Worm (Caenorhabditis elegans): ENCODE results near the gene K06B4.15.

Gene K06B4.15

DNA sequence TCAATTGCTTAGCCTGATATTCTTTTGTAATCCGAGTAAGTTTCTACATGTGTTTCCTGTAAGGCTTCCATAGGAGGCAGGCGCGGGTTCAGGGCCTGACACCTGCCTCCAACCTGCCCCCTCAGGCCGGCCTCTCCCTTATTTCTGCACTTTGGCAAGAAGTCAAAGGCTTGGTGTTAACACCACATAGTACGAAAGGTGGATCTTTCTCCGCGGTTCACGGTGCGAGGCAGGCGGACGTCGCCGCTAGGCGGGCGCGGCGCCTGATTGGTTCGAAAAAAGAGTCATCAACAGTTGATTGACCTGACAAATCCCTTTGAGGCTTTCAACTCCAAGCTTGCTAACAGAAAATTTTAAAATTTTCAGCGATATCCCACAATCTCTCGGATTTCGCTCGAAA lies 4.7 kb downstream of the K06B4.15 start:
- TF ChIP-seq lsy-2 (tag; optimal IDR thresholded peaks at IDR 0.05) (no peak), alr-1 (tag; optimal IDR thresholded peaks at IDR 0.05) (no peak), sma-9 (GFP tag; optimal IDR thresholded peaks at IDR 0.05) (no peak), sma-9 (tag; optimal IDR thresholded peaks at IDR 0.05) (no peak), unc-62 (GFP tag; optimal IDR thresholded peaks at IDR 0.05) (no peak), lin-13 (GFP tag; optimal IDR thresholded peaks at IDR 0.05) (no peak), nhr-10 (tag; optimal IDR thresholded peaks at IDR 0.05) (no peak), dmd-4 (tag; optimal IDR thresholded peaks at IDR 0.05) (no peak), lin-11 (tag; optimal IDR thresholded peaks at IDR 0.05) (no peak), peb-1 (tag; optimal IDR thresholded peaks at IDR 0.05) (no peak), gmeb-1 (tag; optimal IDR thresholded peaks at IDR 0.05) (no peak), skn-1 (tag; optimal IDR thresholded peaks at IDR 0.05) (no peak), crh-2 (tag; optimal IDR thresholded peaks at IDR 0.05) (no peak), fos-1 (tag; optimal IDR thresholded peaks at IDR 0.05) (no peak), elt-1 (tag; optimal IDR thresholded peaks at IDR 0.05) (no peak), nhr-25 (tag; optimal IDR thresholded peaks at IDR 0.05) (no peak), sem-4 (tag; optimal IDR thresholded peaks at IDR 0.05) (no peak), C34F6.9 (tag; optimal IDR thresholded peaks at IDR 0.05) (no peak), nhr-6 (tag; optimal IDR thresholded peaks at IDR 0.05) (no peak), ztf-11 (tag; optimal IDR thresholded peaks at IDR 0.05) (no peak), nhr-23 (tag; optimal IDR thresholded peaks at IDR 0.05) (no peak)

- TF ChIP-seq skn-1 (tag; optimal IDR thresholded peaks at IDR 0.05) (no peak), lin-13 (GFP tag; optimal IDR thresholded peaks at IDR 0.05) (no peak), nhr-23 (tag; optimal IDR thresholded peaks at IDR 0.05) (no peak), ceh-82 (tag; optimal IDR thresholded peaks at IDR 0.05) (no peak), unc-62 (GFP tag; optimal IDR thresholded peaks at IDR 0.05) (no peak), ama-1 (optimal IDR thresholded peaks at IDR 0.05) (no peak), nhr-237 (tag; optimal IDR thresholded peaks at IDR 0.05) (no peak), nhr-10 (tag; optimal IDR thresholded peaks at IDR 0.05) (no peak), nhr-77 (tag; optimal IDR thresholded peaks at IDR 0.05) (no peak), nhr-12 (tag; optimal IDR thresholded peaks at IDR 0.05) (no peak)
These were observed 7.0 kb downstream of the K06B4.15 start, which contains the start of gene nhr-52 for ce11 chrV:15677222-15677621. Gene nhr-52 (plus strand): TSS chrV:15677522.

- TF ChIP-seq lin-39 (tag; optimal IDR thresholded peaks at IDR 0.05): no peak
- TF ChIP-seq ama-1 (optimal IDR thresholded peaks at IDR 0.05): no peak
- no peak for TF ChIP-seq nhr-237 (tag; optimal IDR thresholded peaks at IDR 0.05)
- TF ChIP-seq elt-1 (tag; optimal IDR thresholded peaks at IDR 0.05): no peak
- TF ChIP-seq mdl-1 (tag; optimal IDR thresholded peaks at IDR 0.05): no peak
- TF ChIP-seq sma-9 (GFP tag; optimal IDR thresholded peaks at IDR 0.05): no peak
- no peak for TF ChIP-seq sma-9 (tag; optimal IDR thresholded peaks at IDR 0.05)
- no peak for TF ChIP-seq alr-1 (tag; optimal IDR thresholded peaks at IDR 0.05)
- no peak for TF ChIP-seq snpc-4 (tag; optimal IDR thresholded peaks at IDR 0.05)
- TF ChIP-seq crh-2 (tag; optimal IDR thresholded peaks at IDR 0.05): no peak
- no peak for TF ChIP-seq nhr-23 (tag; optimal IDR thresholded peaks at IDR 0.05)
- no peak for TF ChIP-seq unc-55 (GFP tag; optimal IDR thresholded peaks at IDR 0.05)
These were observed 15.4 kb downstream of the K06B4.15 start, which contains the start of gene nhr-196 for ce11 chrV:15685599-15685998. Gene nhr-196 (plus strand): TSS chrV:15685716.

DNA sequence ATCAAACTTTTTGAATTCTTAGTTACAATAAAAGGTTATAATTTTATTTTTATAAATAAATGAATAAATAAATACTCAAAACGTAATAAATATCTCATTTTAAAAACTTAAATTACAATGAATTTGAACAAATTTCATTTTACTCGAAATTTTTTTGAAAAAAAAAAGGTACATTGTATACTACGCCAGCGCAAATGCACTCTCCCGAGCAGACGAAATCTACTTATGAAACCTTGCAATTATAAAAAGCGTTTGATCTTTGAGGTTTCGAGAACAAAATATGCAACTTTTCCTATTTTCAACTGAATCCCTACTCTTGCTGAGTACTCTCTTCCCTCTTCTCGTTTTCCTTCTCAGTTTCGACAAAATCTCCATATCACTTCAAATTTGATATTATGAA lies 17.4 kb downstream of the K06B4.15 start, which contains the start of gene nhr-197:
TSS of gene nhr-197 (plus strand) at position 301 of the 400 bp plus-strand sequence.
- TF ChIP-seq alr-1 (tag; optimal IDR thresholded peaks at IDR 0.05) (no peak), nhr-12 (tag; optimal IDR thresholded peaks at IDR 0.05) (no peak), sma-3 (GFP tag; optimal IDR thresholded peaks at IDR 0.05) (no peak), unc-39 (tag; optimal IDR thresholded peaks at IDR 0.05) (no peak), skn-1 (tag; optimal IDR thresholded peaks at IDR 0.05) (no peak), fos-1 (tag; optimal IDR thresholded peaks at IDR 0.05) (no peak), R02D3.7 (tag; optimal IDR thresholded peaks at IDR 0.05) (no peak), sem-4 (tag; optimal IDR thresholded peaks at IDR 0.05) (no peak), blmp-1 (tag; optimal IDR thresholded peaks at IDR 0.05; ENCODE audit: insufficient read depth) (no peak), nhr-129 (tag; optimal IDR thresholded peaks at IDR 0.05) (no peak), lin-13 (GFP tag; optimal IDR thresholded peaks at IDR 0.05) (no peak), mbf-1 (tag; optimal IDR thresholded peaks at IDR 0.05) (no peak), nhr-6 (tag; optimal IDR thresholded peaks at IDR 0.05) (no peak), ceh-82 (tag; optimal IDR thresholded peaks at IDR 0.05) (no peak), mdl-1 (tag; optimal IDR thresholded peaks at IDR 0.05) (no peak), egl-27 (tag; optimal IDR thresholded peaks at IDR 0.05) (no peak), nhr-23 (tag; optimal IDR thresholded peaks at IDR 0.05) (no peak), nhr-10 (tag; optimal IDR thresholded peaks at IDR 0.05) (no peak), ztf-4 (tag; optimal IDR thresholded peaks at IDR 0.05) (no peak)

Data from whole organism, L2 larva.